Fruit fly (Drosophila melanogaster): ENCODE results near the gene CG7330.

The CG7330 gene

DNA sequence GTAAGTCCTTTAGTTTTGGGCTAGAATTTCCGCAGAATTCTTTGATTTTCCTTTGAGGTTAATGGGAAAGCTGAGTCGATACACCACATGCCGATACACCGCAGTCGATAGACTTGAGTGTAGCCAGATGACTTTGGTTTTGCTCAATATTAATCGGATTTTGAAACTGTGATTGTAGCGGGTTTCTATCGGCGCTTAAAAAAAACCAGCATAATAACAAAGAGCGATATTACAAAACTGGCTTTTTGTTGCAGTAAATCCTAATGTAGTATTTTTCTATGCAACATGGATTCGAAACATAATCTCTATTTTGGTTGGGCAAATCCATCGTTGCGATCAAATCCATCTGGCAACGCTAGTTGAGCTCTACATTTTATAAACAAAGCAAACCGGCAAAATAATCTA, 39.3 kb upstream of the CG7330 start, which contains the start of the genes Polr3D and mus304 (continued):
- TF ChIP-seq CG12299 (tag; optimal IDR thresholded peaks at IDR 0.05) (no peak), Nf-YB (GFP tag; optimal IDR thresholded peaks at IDR 0.05) (peak; percentile 1), Doc3 (GFP tag; IDR thresholded peaks at IDR 0.05; ENCODE audit: partially characterized antibody) (peak; percentile 57; the same call in 2 of the 3 replicates), tin (GFP tag; optimal IDR thresholded peaks at IDR 0.05) (peak; percentile 18), CG32772 (GFP tag; IDR thresholded peaks at IDR 0.05) (no peak), dm (GFP tag; optimal IDR thresholded peaks at IDR 0.05) (peak; percentile 62), CG17385 (GFP tag; optimal IDR thresholded peaks at IDR 0.05) (no peak), CG1603 (tag; optimal IDR thresholded peaks at IDR 0.05) (peak; percentile 52), CG2116 (GFP tag; optimal IDR thresholded peaks at IDR 0.05) (peak; percentile 85), sug (tag; optimal IDR thresholded peaks at IDR 0.05) (peak; percentile 32), CG9797 (GFP tag; optimal IDR thresholded peaks at IDR 0.05) (peak; percentile 20), p53 (GFP tag; optimal IDR thresholded peaks at IDR 0.05) (peak; percentile 14), Atf-2 (GFP tag; optimal IDR thresholded peaks at IDR 0.05) (no peak), prd (optimal IDR thresholded peaks at IDR 0.05) (no peak), prd (GFP tag; IDR thresholded peaks at IDR 0.05) (0 out of 3 replicates have a peak, but pooled peaks have one; percentile 12), CG16813 (GFP tag; IDR thresholded peaks at IDR 0.05; ENCODE audit: partially characterized antibody) (peak; percentile 57; the same call in 1 of the 3 replicates), ftz-f1 (GFP tag; optimal IDR thresholded peaks at IDR 0.05) (no peak), unc-4 (GFP tag; IDR thresholded peaks at IDR 0.05; ENCODE audit: partially characterized antibody) (peak; percentile 59; the same call in 1 of the 2 replicates), Trl (optimal IDR thresholded peaks at IDR 0.05) (no peak), Trl (GFP tag; optimal IDR thresholded peaks at IDR 0.05) (peak; percentile 39), Neu2 (GFP tag; optimal IDR thresholded peaks at IDR 0.05; ENCODE audit: borderline replicate concordance) (peak; percentile 14), Fer1 (GFP tag; optimal IDR thresholded peaks at IDR 0.05) (peak; percentile 40), hb (GFP tag; IDR thresholded peaks at IDR 0.05; ENCODE audit: partially characterized antibody) (peak; percentile 77), CG13775 (GFP tag; optimal IDR thresholded peaks at IDR 0.05) (peak; percentile 14), Side (GFP tag; optimal IDR thresholded peaks at IDR 0.05) (peak; percentile 6), tna (GFP tag; IDR thresholded peaks at IDR 0.05; ENCODE audit: partially characterized antibody) (peak; percentile 26), knrl (GFP tag; IDR thresholded peaks at IDR 0.05; ENCODE audit: partially characterized antibody) (peak; percentile 55; the same call in 1 of the 3 replicates), sd (tag; optimal IDR thresholded peaks at IDR 0.05) (peak; percentile 59), E2f1 (GFP tag; IDR thresholded peaks at IDR 0.05) (no peak), NfI (GFP tag; optimal IDR thresholded peaks at IDR 0.05) (peak; percentile 0), CG7372 (GFP tag; IDR thresholded peaks at IDR 0.05) (peak; percentile 28; the same call in 1 of the 2 replicates), her (GFP tag; optimal IDR thresholded peaks at IDR 0.05) (peak; percentile 27), Hr51 (GFP tag; optimal IDR thresholded peaks at IDR 0.05) (peak in 1 of 2 experiments; percentile 3), Dll (GFP tag; IDR thresholded peaks at IDR 0.05; ENCODE audit: partially characterized antibody) (peak; percentile 67), CG5953 (GFP tag; IDR thresholded peaks at IDR 0.05) (no peak), CG16779 (GFP tag; IDR thresholded peaks at IDR 0.05) (no peak), E2f2 (GFP tag; IDR thresholded peaks at IDR 0.05) (peak; percentile 92), gro (GFP tag; optimal IDR thresholded peaks at IDR 0.05) (peak; percentile 64), CG10147 (GFP tag; optimal IDR thresholded peaks at IDR 0.05) (peak; percentile 39), row (GFP tag; IDR thresholded peaks at IDR 0.05) (peak; percentile 42; the same call in 2 of the 3 replicates), grau (tag; optimal IDR thresholded peaks at IDR 0.05) (peak; percentile 30), CG34224 (GFP tag; IDR thresholded peaks at IDR 0.05; ENCODE audit: partially characterized antibody) (peak; percentile 53; the same call in 1 of the 3 replicates), cwo (GFP tag; optimal IDR thresholded peaks at IDR 0.05) (no peak), hbn (GFP tag; IDR thresholded peaks at IDR 0.05; ENCODE audit: partially characterized antibody) (peak; percentile 36; the same call in 1 of the 2 replicates), vnd (GFP tag; IDR thresholded peaks at IDR 0.05; ENCODE audit: partially characterized antibody) (0 out of 3 replicates have a peak, but pooled peaks have one; percentile 45), CG10959 (GFP tag; IDR thresholded peaks at IDR 0.05) (no peak), Bgb (GFP tag; IDR thresholded peaks at IDR 0.05; ENCODE audit: partially characterized antibody) (peak; percentile 21; the same call in 1 of the 2 replicates), ind (GFP tag; optimal IDR thresholded peaks at IDR 0.05) (peak; percentile 14), YL-1 (GFP tag; optimal IDR thresholded peaks at IDR 0.05) (peak; percentile 58)

Data from whole organism, embryonic.